Fruit fly (Drosophila melanogaster) whole organism, embryonic: ENCODE results near the gene mas.

ENCODE experiments used
- Awh ChIP-seq: fragments of 200-800 bp; sonication (Bioruptor generic); IDR thresholded peaks from 2 replicates; pipeline ENCODE4, ENCODE4 v1.3.6; 2022; ENCODE audit warnings: missing biosample characterization, missing genetic modification characterization
- C15 ChIP-seq: fragments of 200-800 bp; sonication (Bioruptor generic); IDR thresholded peaks from 3 replicates; pipeline ENCODE4 v1.3.6; 2022; ENCODE audit warnings: missing biosample characterization, missing genetic modification characterization
- CG10366 ChIP-seq: fragments of 200-800 bp; sonication (Bioruptor generic); IDR thresholded peaks from 2 replicates; pipeline ENCODE4 v1.3.6; 2022; ENCODE audit warnings: missing biosample characterization, missing genetic modification characterization
- CG10462 ChIP-seq: fragments of 200-800 bp; sonication (Bioruptor generic); optimal IDR thresholded peaks from 2 replicates; lab custom pipeline; 2016; ENCODE audit warnings: missing biosample characterization, missing genetic modification characterization
- CG12155 ChIP-seq: fragments of 200-800 bp; sonication (Bioruptor generic); optimal IDR thresholded peaks from 3 replicates; lab custom pipeline; 2016; ENCODE audit warnings: missing biosample characterization, missing genetic modification characterization
- CG12744 ChIP-seq: fragments of 200-800 bp; sonication (Bioruptor generic); optimal IDR thresholded peaks from 2 replicates; lab custom pipeline; 2016; ENCODE audit warnings: missing biosample characterization, missing genetic modification characterization
- CG13624 ChIP-seq: fragments of 200-800 bp; sonication (Bioruptor generic); optimal IDR thresholded peaks from 2 replicates; lab custom pipeline; 2016; ENCODE audit warnings: missing biosample characterization, missing genetic modification characterization
- CG14014 ChIP-seq: fragments of 200-800 bp; sonication (Bioruptor generic); IDR thresholded peaks from 2 replicates; pipeline ENCODE4 v1.3.6; 2022; ENCODE audit warnings: missing biosample characterization, missing genetic modification characterization
- CG1792 ChIP-seq: fragments of 200-800 bp; sonication (Bioruptor generic); optimal IDR thresholded peaks from 2 replicates; lab custom pipeline; 2016; ENCODE audit warnings: missing biosample characterization, missing genetic modification characterization
- CG1832 ChIP-seq: fragments of 200-800 bp; sonication (Bioruptor generic); optimal IDR thresholded peaks from 2 replicates; lab custom pipeline; 2017; ENCODE audit warnings: missing biosample characterization, mild to moderate bottlenecking, missing genetic modification characterization, inconsistent platforms
- CG3163 ChIP-seq: fragments of 200-800 bp; sonication (Bioruptor generic); optimal IDR thresholded peaks from 3 replicates; lab custom pipeline; 2016; ENCODE audit warnings: missing biosample characterization, missing genetic modification characterization
- CG34422 ChIP-seq: fragments of 200-800 bp; sonication (Bioruptor generic); IDR thresholded peaks from 3 replicates; pipeline ENCODE4 v1.3.6; 2022; ENCODE audit warnings: missing biosample characterization, missing genetic modification characterization
- CG3838 ChIP-seq: fragments of 200-800 bp; sonication (Bioruptor generic); optimal IDR thresholded peaks from 3 replicates; lab custom pipeline; 2016; ENCODE audit warnings: missing biosample characterization, missing genetic modification characterization
- CG9609 ChIP-seq: fragments of 200-800 bp; sonication (Bioruptor generic); optimal IDR thresholded peaks from 3 replicates; lab custom pipeline; 2016; ENCODE audit warnings: missing biosample characterization, missing genetic modification characterization
- CG9797 ChIP-seq: fragments of 200-800 bp; sonication (Bioruptor generic); optimal IDR thresholded peaks from 3 replicates; lab custom pipeline; 2018; ENCODE audit warnings: missing biosample characterization, mild to moderate bottlenecking, missing genetic modification characterization
- Dek ChIP-seq: fragments of 200-800 bp; sonication (Bioruptor generic); optimal IDR thresholded peaks from 3 replicates; lab custom pipeline; 2019; ENCODE audit warnings: missing biosample characterization, mild to moderate bottlenecking, missing genetic modification characterization, moderate library complexity
- Dip2 ChIP-seq: fragments of 200-800 bp; sonication (Bioruptor generic); IDR thresholded peaks from 2 replicates; pipeline ENCODE4 v1.3.6; 2022; ENCODE audit warnings: missing biosample characterization, missing genetic modification characterization
- HLHmδ ChIP-seq: fragments of 200-800 bp; sonication (Bioruptor generic); optimal IDR thresholded peaks from 2 replicates; lab custom pipeline; 2018; ENCODE audit warnings: missing biosample characterization, mild to moderate bottlenecking, missing genetic modification characterization, moderate library complexity
- Hand ChIP-seq: fragments of 200-800 bp; sonication (Bioruptor generic); optimal IDR thresholded peaks from 2 replicates; lab custom pipeline; 2017; ENCODE audit warnings: mild to moderate bottlenecking, missing biosample characterization, missing genetic modification reagents, missing genetic modification characterization
- Hey ChIP-seq: fragments of 200-800 bp; sonication (Bioruptor generic); optimal IDR thresholded peaks from 3 replicates; lab custom pipeline; 2018; ENCODE audit warnings: missing biosample characterization, mild to moderate bottlenecking, missing genetic modification characterization
- HmgD ChIP-seq: fragments of 200-800 bp; sonication (Bioruptor generic); optimal IDR thresholded peaks from 3 replicates; lab custom pipeline; 2016; ENCODE audit warnings: missing biosample characterization, missing genetic modification characterization
- Hmx ChIP-seq: fragments of 200-800 bp; sonication (Bioruptor generic); optimal IDR thresholded peaks from 2 replicates; lab custom pipeline; 2016; ENCODE audit warnings: missing biosample characterization, missing genetic modification characterization
- Hr39 ChIP-seq: fragments of >200 bp; optimal IDR thresholded peaks from 2 replicates; lab custom pipeline; 2017
- Jarid2 ChIP-seq: fragments of 200-800 bp; sonication (Bioruptor generic); optimal IDR thresholded peaks from 3 replicates; lab custom pipeline; 2017; ENCODE audit warnings: mild to moderate bottlenecking, missing biosample characterization, missing genetic modification reagents, missing genetic modification characterization
- Max ChIP-seq: fragments of 200-800 bp; sonication (Bioruptor generic); optimal IDR thresholded peaks from 2 replicates; lab custom pipeline; 2016; ENCODE audit warnings: missing biosample characterization, mild to moderate bottlenecking, missing genetic modification characterization
- NK7.1 ChIP-seq: fragments of 200-800 bp; sonication (Bioruptor generic); optimal IDR thresholded peaks from 3 replicates; lab custom pipeline; 2016; ENCODE audit warnings: missing biosample characterization, missing genetic modification characterization
- Nf-YC ChIP-seq: fragments of 200-800 bp; optimal IDR thresholded peaks from 3 replicates; lab custom pipeline; 2019; ENCODE audit warnings: missing biosample characterization, mild to moderate bottlenecking, missing genetic modification characterization, moderate library complexity
- Vsx1 ChIP-seq: fragments of 200-800 bp; sonication (Bioruptor generic); optimal IDR thresholded peaks from 2 replicates; lab custom pipeline; 2017; ENCODE audit warnings: missing biosample characterization, mild to moderate bottlenecking, missing genetic modification characterization, missing genetic modification reagents
- al ChIP-seq: fragments of 200-800 bp; sonication (Bioruptor generic); IDR thresholded peaks from 2 replicates; pipeline ENCODE4 v1.3.6; 2022; ENCODE audit warnings: missing biosample characterization, missing genetic modification characterization
- da ChIP-seq: fragments of 200-800 bp; sonication (Bioruptor generic); optimal IDR thresholded peaks from 2 replicates; lab custom pipeline; 2016; ENCODE audit warnings: missing biosample characterization, missing genetic modification characterization
- dysf ChIP-seq: fragments of 200-800 bp; sonication (Bioruptor generic); IDR thresholded peaks from 3 replicates; pipeline ENCODE4 v1.3.6; 2022; ENCODE audit warnings: missing biosample characterization, missing genetic modification characterization
- fru ChIP-seq: fragments of >200 bp; optimal IDR thresholded peaks from 2 replicates; lab custom pipeline; 2017
- fu2 ChIP-seq: fragments of 200-800 bp; sonication (Bioruptor generic); optimal IDR thresholded peaks from 2 replicates; lab custom pipeline; 2016; ENCODE audit warnings: missing biosample characterization, missing genetic modification characterization
- grn ChIP-seq: fragments of 200-800 bp; sonication (Bioruptor generic); optimal IDR thresholded peaks from 3 replicates; lab custom pipeline; 2017; ENCODE audit warnings: missing biosample characterization, missing genetic modification characterization
- hth ChIP-seq: fragments of >200 bp; optimal IDR thresholded peaks from 2 replicates; lab custom pipeline; 2017; ENCODE audit warnings: inconsistent platforms
- ind ChIP-seq: fragments of 200-800 bp; sonication (Bioruptor generic); optimal IDR thresholded peaks from 3 replicates; lab custom pipeline; 2016; ENCODE audit warnings: missing biosample characterization, missing genetic modification characterization
- jigr1 ChIP-seq: fragments of 200-800 bp; sonication (Bioruptor generic); IDR thresholded peaks from 3 replicates; pipeline ENCODE4 v1.3.6; 2022; ENCODE audit warnings: missing biosample characterization, missing genetic modification characterization
- lbe ChIP-seq: fragments of 200-800 bp; sonication (Bioruptor generic); optimal IDR thresholded peaks from 2 replicates; lab custom pipeline; 2016; ENCODE audit warnings: missing biosample characterization, mild to moderate bottlenecking, missing genetic modification characterization
- lmd ChIP-seq: fragments of 200-800 bp; sonication (Bioruptor generic); IDR thresholded peaks from 2 replicates; pipeline ENCODE4 v1.3.6; 2022; ENCODE audit warnings: missing biosample characterization, missing genetic modification characterization
- p53 ChIP-seq: fragments of 200-800 bp; sonication (Bioruptor generic); optimal IDR thresholded peaks from 2 replicates; lab custom pipeline; 2016; ENCODE audit warnings: missing biosample characterization, missing genetic modification characterization
- pros ChIP-seq: fragments of 200-800 bp; sonication (Bioruptor generic); optimal IDR thresholded peaks from 3 replicates; lab custom pipeline; 2019; ENCODE audit warnings: missing biosample characterization, mild to moderate bottlenecking, missing genetic modification characterization, moderate library complexity
- sc ChIP-seq, 3 experiments: fragments of >200 bp in 2 of 3; fragments of 200-800 bp in 1 of 3; sonication (Bioruptor generic) in 1 of 3; optimal IDR thresholded peaks; 2 replicates in 2 of 3; 3 replicates in 1 of 3; lab custom pipeline; 2017; ENCODE audit warnings: mild to moderate bottlenecking in 1 of 3, missing biosample characterization in 1 of 3, missing genetic modification characterization in 1 of 3, missing genetic modification reagents in 1 of 3
- schlank ChIP-seq: fragments of 200-800 bp; sonication (Bioruptor generic); optimal IDR thresholded peaks from 2 replicates; lab custom pipeline; 2018; ENCODE audit warnings: missing biosample characterization, mild to moderate bottlenecking, missing genetic modification characterization
- sens ChIP-seq: fragments of 200-800 bp; sonication (Bioruptor generic); peaks from one replicate; lab custom pipeline; 2016; ENCODE audit warnings: missing biosample characterization, missing genetic modification characterization
- sqz ChIP-seq: fragments of 200-800 bp; sonication (Bioruptor generic); optimal IDR thresholded peaks from 3 replicates; lab custom pipeline; 2018; ENCODE audit warnings: missing biosample characterization, mild to moderate bottlenecking, missing genetic modification characterization
- stc ChIP-seq: fragments of 200-800 bp; sonication (Bioruptor generic); IDR thresholded peaks from 2 replicates; pipeline ENCODE4 v1.3.6; 2022; ENCODE audit warnings: missing biosample characterization, missing genetic modification characterization
- stwl ChIP-seq: fragments of 200-800 bp; sonication (Bioruptor generic); optimal IDR thresholded peaks from 3 replicates; lab custom pipeline; 2018; ENCODE audit warnings: missing biosample characterization, mild to moderate bottlenecking, missing genetic modification characterization, moderate library complexity
- trh ChIP-seq: fragments of 200-800 bp; sonication (Bioruptor generic); optimal IDR thresholded peaks from 2 replicates; lab custom pipeline; 2016; ENCODE audit warnings: missing biosample characterization, missing genetic modification characterization
- z ChIP-seq: fragments of 200-800 bp; sonication (Bioruptor generic); IDR thresholded peaks from 3 replicates; pipeline ENCODE4 v1.3.6; 2022; ENCODE audit warnings: missing biosample characterization, missing genetic modification characterization
- zf30C ChIP-seq: fragments of 200-800 bp; sonication (Bioruptor generic); optimal IDR thresholded peaks from 3 replicates; lab custom pipeline; 2018; ENCODE audit warnings: missing biosample characterization, mild to moderate bottlenecking, missing genetic modification characterization
- zfh2 ChIP-seq: fragments of 200-800 bp; sonication (Bioruptor generic); optimal IDR thresholded peaks from 2 replicates; lab custom pipeline; 2016; ENCODE audit warnings: missing biosample characterization, missing genetic modification characterization

mas gene

DNA sequence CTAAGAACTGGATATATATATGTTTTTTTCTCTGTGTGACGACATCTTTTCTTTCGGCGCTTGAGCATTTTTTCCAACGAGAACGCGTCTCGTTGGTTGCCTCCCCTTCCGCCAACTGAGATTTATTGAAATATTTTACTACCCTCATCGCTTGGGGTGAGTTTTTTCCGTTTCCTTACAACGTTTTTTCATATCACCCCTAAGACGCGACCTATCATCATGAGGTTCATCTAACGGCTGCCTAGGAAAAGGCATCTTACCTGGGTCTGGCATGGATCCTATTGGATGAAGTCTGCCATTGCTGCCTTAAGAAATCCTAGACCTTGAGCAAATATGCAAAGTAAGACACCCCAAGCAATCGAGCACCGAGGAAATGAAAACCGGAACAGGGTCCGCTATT lies 8.0 kb downstream of the mas start (continued):
- TF ChIP-seq zfh2 (GFP tag; lab: Kevin White, UChicago) (no peak), CG12744 (GFP tag; lab: Kevin White, UChicago) (no peak), HmgD (GFP tag; lab: Kevin White, UChicago) (no peak), C15 (GFP tag; lab: Robert Waterston, UW) (no peak), Awh (GFP tag; lab: Robert Waterston, UW) (no peak), schlank (tag; lab: Kevin White, UChicago) (no peak), zf30C (peak; percentile 25), Hey (no peak), z (peak; percentile 60; the same call in 1 of the 3 replicates), Vsx1 (GFP tag; lab: Kevin White, UChicago) (no peak), pros (peak; percentile 94), Dip2 (no peak), hth (no peak), CG1832 (GFP tag; lab: Kevin White, UChicago) (no peak), lbe (GFP tag; lab: Kevin White, UChicago) (no peak), grn (GFP tag; lab: Kevin White, UChicago) (no peak), p53 (GFP tag; lab: Kevin White, UChicago) (no peak), al (GFP tag; lab: Robert Waterston, UW) (no peak), Dek (tag; lab: Kevin White, UChicago) (no peak), lmd (GFP tag; lab: Robert Waterston, UW) (no peak), sqz (GFP tag; lab: Kevin White, UChicago) (peak; percentile 48), sc (optimal IDR thresholded peaks at IDR 0.05; lab: Kevin White, UChicago) (no peak), sc (GFP tag; optimal IDR thresholded peaks at IDR 0.05; lab: Kevin White, UChicago) (no peak), trh (no peak), CG12155 (GFP tag; lab: Kevin White, UChicago) (peak; percentile 30), Hmx (GFP tag; lab: Kevin White, UChicago) (no peak), CG3838 (GFP tag; lab: Kevin White, UChicago) (no peak), Max (no peak), Nf-YC (tag; lab: Kevin White, UChicago) (peak; percentile 88), sens (GFP tag; lab: Kevin White, UChicago) (peak; percentile 66), da (GFP tag; lab: Kevin White, UChicago) (no peak), ind (no peak), CG34422 (GFP tag; lab: Robert Waterston, UW) (no peak), CG13624 (GFP tag; lab: Kevin White, UChicago) (no peak), NK7.1 (GFP tag; lab: Kevin White, UChicago) (no peak), HLHmδ (no peak), Hand (no peak), fru (no peak), CG1792 (no peak), jigr1 (GFP tag; lab: Robert Waterston, UW) (no peak), CG9797 (GFP tag; lab: Kevin White, UChicago) (no peak), CG9609 (GFP tag; lab: Kevin White, UChicago) (no peak), Jarid2 (GFP tag; lab: Kevin White, UChicago) (no peak), CG10462 (GFP tag; lab: Kevin White, UChicago) (no peak), CG10366 (no peak), stwl (no peak), stc (no peak), fu2 (GFP tag; lab: Kevin White, UChicago) (no peak), dysf (GFP tag; lab: Robert Waterston, UW) (no peak), Hr39 (no peak), CG14014 (no peak), CG3163 (GFP tag; lab: Kevin White, UChicago) (no peak)
